Worm (Caenorhabditis elegans) whole organism, late embryonic: ENCODE data around the gene cdc-25.3.
A peak's percentile ranks its signal among the peaks of the same experiment; 100 is the strongest.

Source experiments
- dve-1 ChIP-seq: sonication (generic microtip); optimal IDR thresholded peaks from 2 replicates; lab custom pipeline; 2017; ENCODE audit warnings: antibody characterized with exemption, mild to moderate bottlenecking, missing genetic modification characterization, missing compliant biosample characterization
- hlh-30 ChIP-seq: sonication (generic microtip); optimal IDR thresholded peaks from 2 replicates; lab custom pipeline; 2017; ENCODE audit warnings: antibody characterized with exemption, missing genetic modification characterization, missing compliant biosample characterization; ENCODE audit not compliant: insufficient read depth
- ztf-16 ChIP-seq: sonication (generic microtip); optimal IDR thresholded peaks from 2 replicates; lab custom pipeline; 2017; ENCODE audit warnings: missing genetic modification characterization, missing compliant biosample characterization

ce11 chrIII:8904044-8904443, 13.7 kb downstream of the cdc-25.3 start, which contains the start of gene lin-9:
- TF ChIP-seq hlh-30 (peak; percentile 72), dve-1 (peak; percentile 49), ztf-16 (tag; lab: Kevin White, UChicago) (no peak)
